Fruit fly (Drosophila melanogaster): ENCODE measurements around the gene CG13474.

- TF ChIP-seq CG8478 (optimal IDR thresholded peaks at IDR 0.05) (no peak), EcR (GFP tag; optimal IDR thresholded peaks at IDR 0.05) (no peak), psq (optimal IDR thresholded peaks at IDR 0.05) (no peak), usp (GFP tag; optimal IDR thresholded peaks at IDR 0.05) (no peak), Dll (optimal IDR thresholded peaks at IDR 0.05) (no peak)
Measured at dm6 chr3L:14665802-14666351, 31.0 kb downstream of the CG13474 start.
